Fruit fly (Drosophila melanogaster): ENCODE measurements around the gene SdhD.

DNA sequence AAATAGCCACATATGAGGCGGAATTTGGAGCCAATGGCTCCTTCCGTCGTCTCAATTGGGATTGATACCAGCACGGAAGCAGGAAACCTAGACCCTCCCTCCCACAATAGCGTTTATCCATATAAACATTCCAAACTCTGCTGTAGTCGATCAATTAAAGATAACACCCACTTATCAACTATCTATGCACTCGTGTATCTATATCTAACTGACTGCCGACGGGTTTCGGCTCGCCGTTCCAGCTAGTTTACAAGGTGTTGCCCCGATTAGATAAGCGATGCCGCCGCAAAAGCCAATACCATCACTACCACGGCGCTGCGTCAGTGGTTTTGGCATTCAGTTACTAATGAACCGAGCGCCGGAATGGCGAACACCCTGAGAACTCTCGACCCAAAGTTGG lies 49.2 kb downstream of the SdhD start, which contains the start of gene CG10300:
- TF ChIP-seq Hnf4 (GFP tag; optimal IDR thresholded peaks at IDR 0.05) (no peak), Dif (GFP tag; optimal IDR thresholded peaks at IDR 0.05; ENCODE audit: partially characterized antibody) (no peak), dmrt93B (GFP tag; optimal IDR thresholded peaks at IDR 0.05) (no peak), Myc (optimal IDR thresholded peaks at IDR 0.05) (no peak), lola (GFP tag; optimal IDR thresholded peaks at IDR 0.05) (no peak), sv (GFP tag; optimal IDR thresholded peaks at IDR 0.05) (no peak), N (GFP tag; optimal IDR thresholded peaks at IDR 0.05) (no peak), Dfd (GFP tag; optimal IDR thresholded peaks at IDR 0.05) (no peak), CG32264 (GFP tag; optimal IDR thresholded peaks at IDR 0.05) (no peak), usp (GFP tag; optimal IDR thresholded peaks at IDR 0.05) (no peak), psq (GFP tag; optimal IDR thresholded peaks at IDR 0.05) (no peak), Rel (GFP tag; optimal IDR thresholded peaks at IDR 0.05) (no peak), Rel (tag; optimal IDR thresholded peaks at IDR 0.05) (no peak), pan (optimal IDR thresholded peaks at IDR 0.05) (no peak), foxo (GFP tag; optimal IDR thresholded peaks at IDR 0.05) (no peak)

All from whole organism, wandering third instar larva.